Fruit fly (Drosophila melanogaster) whole organism, pupa: ENCODE results near the gene Sec20.

ENCODE experiments used
- CG10348 ChIP-seq: fragments of 200-800 bp; sonication (Bioruptor generic); IDR thresholded peaks from 2 replicates; pipeline ENCODE4 v1.3.6; 2022; ENCODE audit warnings: missing biosample characterization, missing genetic modification characterization
- CG12605 ChIP-seq: fragments of 200-800 bp; sonication (Bioruptor generic); IDR thresholded peaks from 2 replicates; pipeline ENCODE4 v1.3.6; 2022; ENCODE audit warnings: missing biosample characterization, missing genetic modification characterization
- CG13204 ChIP-seq: fragments of 200-800 bp; sonication (Bioruptor generic); optimal IDR thresholded peaks from 2 replicates; lab custom pipeline; 2018; ENCODE audit warnings: missing biosample characterization, mild to moderate bottlenecking, missing genetic modification characterization, moderate library complexity
- CG15710 ChIP-seq: fragments of 200-800 bp; sonication (Bioruptor generic); optimal IDR thresholded peaks from 2 replicates; lab custom pipeline; 2018; ENCODE audit warnings: missing biosample characterization, mild to moderate bottlenecking, missing genetic modification characterization, moderate library complexity
- CG17806 ChIP-seq: fragments of 200-800 bp; sonication (Bioruptor generic); optimal IDR thresholded peaks from 2 replicates; lab custom pipeline; 2018; ENCODE audit warnings: missing biosample characterization, mild to moderate bottlenecking, missing genetic modification characterization, moderate library complexity
- CG34367 ChIP-seq: fragments of 200-800 bp; sonication (Bioruptor generic); optimal IDR thresholded peaks from 2 replicates; lab custom pipeline; 2018; ENCODE audit warnings: missing biosample characterization, mild to moderate bottlenecking, missing genetic modification characterization
- CG4496 ChIP-seq: fragments of 200-800 bp; sonication (Bioruptor generic); IDR thresholded peaks from 3 replicates; pipeline ENCODE4 v1.3.6; 2022; ENCODE audit warnings: missing biosample characterization, missing genetic modification characterization
- CG8301 ChIP-seq: fragments of 200-800 bp; sonication (Bioruptor generic); optimal IDR thresholded peaks from 2 replicates; lab custom pipeline; 2018; ENCODE audit warnings: missing biosample characterization, mild to moderate bottlenecking, missing genetic modification characterization
- EcR ChIP-seq: fragments of 200-800 bp; sonication (Bioruptor generic); optimal IDR thresholded peaks from 3 replicates; lab custom pipeline; 2019; ENCODE audit warnings: missing biosample characterization, missing genetic modification characterization, mild to moderate bottlenecking, moderate library complexity, missing genetic modification reagents
- Ets98B ChIP-seq: fragments of 200-800 bp; sonication (Bioruptor generic); IDR thresholded peaks from 2 replicates; pipeline ENCODE4 v1.3.6; 2022; ENCODE audit warnings: missing biosample characterization, missing genetic modification characterization
- Pif1A ChIP-seq: fragments of 200-800 bp; sonication (Bioruptor generic); optimal IDR thresholded peaks from 3 replicates; lab custom pipeline; 2016; ENCODE audit warnings: missing biosample characterization, missing genetic modification characterization
- Pif1B ChIP-seq: fragments of 200-800 bp; sonication (Bioruptor generic); optimal IDR thresholded peaks from 3 replicates; lab custom pipeline; 2016; ENCODE audit warnings: missing biosample characterization, missing genetic modification characterization
- rn ChIP-seq: fragments of 200-800 bp; sonication (Bioruptor generic); IDR thresholded peaks from 2 replicates; pipeline ENCODE4 v1.3.6; 2022; ENCODE audit warnings: missing biosample characterization, missing genetic modification characterization

DNA sequence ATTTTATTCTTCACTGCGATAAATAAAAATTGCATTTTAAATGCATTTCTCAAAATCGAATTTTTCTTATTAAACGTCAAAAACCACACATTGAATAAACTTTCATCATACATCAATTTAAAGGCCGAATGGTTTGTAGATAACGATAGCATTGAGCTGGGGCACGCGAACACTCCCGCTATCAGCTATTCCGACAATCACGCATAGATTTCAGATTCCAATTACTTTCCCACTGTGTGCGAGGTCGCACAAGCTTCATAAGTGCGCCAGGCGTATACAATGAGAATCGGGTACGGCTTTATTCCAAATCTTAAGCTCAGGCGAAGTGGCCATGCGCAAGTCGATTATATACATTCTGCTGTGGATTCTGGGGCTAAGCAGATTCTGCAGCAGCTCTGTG lies 2.6 kb downstream of the Sec20 start, which contains the start of gene CG46303:
- TF ChIP-seq CG8301 (tag; lab: Kevin White, UChicago) (no peak), Pif1B (GFP tag; lab: Kevin White, UChicago) (no peak), CG12605 (no peak), EcR (GFP tag; lab: Kevin White, UChicago) (no peak), rn (GFP tag; lab: Robert Waterston, UW) (no peak), Pif1A (no peak), CG4496 (GFP tag; lab: Robert Waterston, UW) (no peak), Ets98B (GFP tag; lab: Robert Waterston, UW) (no peak), CG15710 (no peak), CG13204 (GFP tag; lab: Kevin White, UChicago) (no peak), CG10348 (no peak), CG17806 (no peak), CG34367 (tag; lab: Kevin White, UChicago) (no peak)
